Fruit fly (Drosophila melanogaster) whole organism, pupa: ENCODE measurements around the gene CG32376.

Source experiments
- CG10348 ChIP-seq: fragments of 200-800 bp; sonication (Bioruptor generic); IDR thresholded peaks from 2 replicates; pipeline ENCODE4 v1.3.6; 2022; ENCODE audit warnings: missing biosample characterization, missing genetic modification characterization
- CG13204 ChIP-seq: fragments of 200-800 bp; sonication (Bioruptor generic); optimal IDR thresholded peaks from 2 replicates; lab custom pipeline; 2018; ENCODE audit warnings: missing biosample characterization, mild to moderate bottlenecking, missing genetic modification characterization, moderate library complexity
- CG15710 ChIP-seq: fragments of 200-800 bp; sonication (Bioruptor generic); optimal IDR thresholded peaks from 2 replicates; lab custom pipeline; 2018; ENCODE audit warnings: missing biosample characterization, mild to moderate bottlenecking, missing genetic modification characterization, moderate library complexity
- CG17806 ChIP-seq: fragments of 200-800 bp; sonication (Bioruptor generic); optimal IDR thresholded peaks from 2 replicates; lab custom pipeline; 2018; ENCODE audit warnings: missing biosample characterization, mild to moderate bottlenecking, missing genetic modification characterization, moderate library complexity
- CG4496 ChIP-seq: fragments of 200-800 bp; sonication (Bioruptor generic); IDR thresholded peaks from 3 replicates; pipeline ENCODE4 v1.3.6; 2022; ENCODE audit warnings: missing biosample characterization, missing genetic modification characterization
- CG8301 ChIP-seq: fragments of 200-800 bp; sonication (Bioruptor generic); optimal IDR thresholded peaks from 2 replicates; lab custom pipeline; 2018; ENCODE audit warnings: missing biosample characterization, mild to moderate bottlenecking, missing genetic modification characterization
- Pif1A ChIP-seq: fragments of 200-800 bp; sonication (Bioruptor generic); optimal IDR thresholded peaks from 3 replicates; lab custom pipeline; 2016; ENCODE audit warnings: missing biosample characterization, missing genetic modification characterization
- Pif1B ChIP-seq: fragments of 200-800 bp; sonication (Bioruptor generic); optimal IDR thresholded peaks from 3 replicates; lab custom pipeline; 2016; ENCODE audit warnings: missing biosample characterization, missing genetic modification characterization
- Snoo ChIP-seq: fragments of 200-800 bp; sonication (Bioruptor generic); optimal IDR thresholded peaks from 3 replicates; lab custom pipeline; 2017; ENCODE audit warnings: missing biosample characterization, mild to moderate bottlenecking, missing genetic modification characterization, inconsistent platforms
- rn ChIP-seq: fragments of 200-800 bp; sonication (Bioruptor generic); IDR thresholded peaks from 2 replicates; pipeline ENCODE4 v1.3.6; 2022; ENCODE audit warnings: missing biosample characterization, missing genetic modification characterization

DNA sequence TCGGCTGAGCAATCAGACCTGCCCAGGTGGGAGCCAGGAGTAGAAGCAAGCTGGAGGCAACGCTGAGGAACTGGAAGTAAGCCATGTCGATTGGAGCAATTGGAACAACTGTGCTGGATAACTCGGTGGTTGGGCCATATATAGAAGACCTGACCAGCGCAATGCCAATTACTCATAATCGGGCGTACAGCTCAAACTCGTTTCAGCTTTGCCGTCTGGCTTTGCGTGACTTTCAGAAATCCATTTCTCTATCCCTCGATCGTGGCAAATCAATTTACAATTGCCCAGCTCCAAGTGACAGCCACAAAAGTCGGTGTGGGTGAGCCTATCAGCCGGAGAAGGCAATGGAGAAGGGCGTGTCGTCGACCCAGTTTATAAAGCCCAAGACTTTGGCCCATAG lies 36.1 kb downstream of the CG32376 start, which contains the start of gene CG7548:
- TF ChIP-seq Pif1A (GFP tag; lab: Kevin White, UChicago) (no peak), CG4496 (GFP tag; lab: Robert Waterston, UW) (no peak), rn (GFP tag; lab: Robert Waterston, UW) (no peak), CG10348 (GFP tag; lab: Robert Waterston, UW) (no peak), Snoo (tag; lab: Kevin White, UChicago) (no peak), CG17806 (no peak), CG15710 (tag; lab: Kevin White, UChicago) (no peak), CG8301 (tag; lab: Kevin White, UChicago) (no peak), CG13204 (GFP tag; lab: Kevin White, UChicago) (no peak), Pif1B (GFP tag; lab: Kevin White, UChicago) (no peak)
